Worm (Caenorhabditis elegans) whole organism, early embryonic: ENCODE data around the gene fipr-2.

ENCODE experiments used
- B0310.2 ChIP-seq: sonication (generic microtip); optimal IDR thresholded peaks from 2 replicates; lab custom pipeline; 2016; ENCODE audit warnings: mild to moderate bottlenecking, missing genetic modification characterization, missing compliant biosample characterization
- ama-1 ChIP-seq: fragments of 150-350 bp; optimal IDR thresholded peaks from 2 replicates; lab custom pipeline; 2014
- ceh-36 ChIP-seq: sonication (generic microtip); optimal IDR thresholded peaks from 2 replicates; lab custom pipeline; 2016; ENCODE audit warnings: missing genetic modification characterization, inconsistent platforms, missing compliant biosample characterization
- flt-1 ChIP-seq: fragments of 200-800 bp; sonication (Bioruptor generic); IDR thresholded peaks from 2 replicates; pipeline ENCODE4 v1.3.6; 2022; ENCODE audit warnings: missing genetic modification characterization, missing compliant biosample characterization
- hmbx-1 ChIP-seq: sonication (generic microtip); optimal IDR thresholded peaks from 2 replicates; lab custom pipeline; 2016; ENCODE audit warnings: mild to moderate bottlenecking, missing genetic modification characterization, missing compliant biosample characterization
- hnd-1 ChIP-seq: sonication (generic microtip); optimal IDR thresholded peaks from 2 replicates; lab custom pipeline; 2016; ENCODE audit warnings: missing genetic modification characterization, missing compliant biosample characterization
- tbx-11 ChIP-seq: fragments of 200-800 bp; sonication (Bioruptor generic); IDR thresholded peaks from 2 replicates; pipeline ENCODE4 v1.3.6; 2022; ENCODE audit warnings: missing genetic modification characterization, missing compliant biosample characterization
- tbx-37 ChIP-seq: fragments of 200-800 bp; sonication (Bioruptor generic); conservative IDR thresholded peaks from 2 replicates; pipeline ENCODE4 v1.3.6; 2022; ENCODE audit warnings: missing genetic modification reagents, missing genetic modification characterization, missing compliant biosample characterization

DNA sequence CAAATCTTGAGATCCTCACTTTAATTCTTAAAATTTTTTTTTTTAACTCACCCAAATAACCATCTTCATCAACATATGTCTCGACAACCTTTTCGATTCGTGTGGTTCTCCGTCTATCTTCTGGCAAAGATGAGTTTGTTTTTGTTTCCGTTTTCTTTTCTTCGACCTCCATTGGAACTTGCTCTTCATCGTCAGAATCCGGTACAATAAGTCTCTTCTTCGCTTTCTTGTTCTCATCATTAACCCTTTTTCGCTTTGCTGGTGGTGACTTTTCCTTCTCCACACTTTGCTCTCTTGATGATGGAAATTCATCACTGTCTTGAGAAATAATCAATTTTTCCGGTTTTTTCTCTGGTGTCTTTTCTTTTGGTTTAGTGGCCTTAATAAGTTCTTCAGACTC is 49.1 kb upstream of the fipr-2 start:
- TF ChIP-seq ama-1 (lab: Kevin White, UChicago) (no peak), hmbx-1 (tag; lab: Kevin White, UChicago) (no peak), ceh-36 (tag; lab: Kevin White, UChicago) (no peak), hnd-1 (tag; lab: Kevin White, UChicago) (no peak), B0310.2 (tag; lab: Kevin White, UChicago) (no peak), tbx-37 (no peak), tbx-11 (no peak), flt-1 (no peak)
